Worm (Caenorhabditis elegans) whole organism, mixed stage, embryonic: ENCODE measurements around the gene F15H10.12.

ENCODE experiments used
- blmp-1 ChIP-seq: fragments of 150-350 bp; optimal IDR thresholded peaks from 2 replicates; lab custom pipeline; 2014; ENCODE audit warnings: missing biosample characterization, missing genetic modification characterization
- ces-1 ChIP-seq: fragments of 150-350 bp; optimal IDR thresholded peaks from 2 replicates; lab custom pipeline; 2014; ENCODE audit warnings: missing biosample characterization, missing genetic modification reagents, missing genetic modification characterization
- elt-3 ChIP-seq: fragments of 150-350 bp; optimal IDR thresholded peaks from 2 replicates; lab custom pipeline; 2014; ENCODE audit warnings: missing biosample characterization, missing genetic modification characterization
- nhr-28 ChIP-seq: fragments of 150-350 bp; optimal IDR thresholded peaks from 2 replicates; lab custom pipeline; 2014; ENCODE audit warnings: missing biosample characterization, missing genetic modification characterization
- nhr-76 ChIP-seq: sonication (generic microtip); optimal IDR thresholded peaks from 2 replicates; lab custom pipeline; 2017; ENCODE audit warnings: missing biosample characterization, missing genetic modification characterization
- pha-4 ChIP-seq: fragments of 150-350 bp; optimal IDR thresholded peaks from 2 replicates; lab custom pipeline; 2018; ENCODE audit warnings: missing biosample characterization, missing genetic modification reagents, missing genetic modification characterization
- snpc-4 ChIP-seq: fragments of 150-350 bp; optimal IDR thresholded peaks from 2 replicates; lab custom pipeline; 2014; ENCODE audit warnings: missing biosample characterization, missing genetic modification characterization
- sptf-1 ChIP-seq: sonication (generic microtip); optimal IDR thresholded peaks from 2 replicates; lab custom pipeline; 2017; ENCODE audit warnings: mild to moderate bottlenecking, missing genetic modification characterization, moderate library complexity, missing compliant biosample characterization

- TF ChIP-seq pha-4 (tag; lab: Kevin White, UChicago) (no peak), ces-1 (no peak), snpc-4 (tag; lab: Kevin White, UChicago) (no peak), elt-3 (tag; lab: Kevin White, UChicago) (no peak), blmp-1 (tag; lab: Kevin White, UChicago) (no peak), nhr-28 (tag; lab: Kevin White, UChicago) (no peak), sptf-1 (tag; lab: Kevin White, UChicago) (no peak), nhr-76 (no peak)
Observed at ce11 chrV:10395173-10395766, 14.6 kb downstream of the F15H10.12 start, which contains the start of the genes col-151 and ugt-1.
